Worm (Caenorhabditis elegans): ENCODE results near the gene jmjd-4.

jmjd-4 gene

DNA sequence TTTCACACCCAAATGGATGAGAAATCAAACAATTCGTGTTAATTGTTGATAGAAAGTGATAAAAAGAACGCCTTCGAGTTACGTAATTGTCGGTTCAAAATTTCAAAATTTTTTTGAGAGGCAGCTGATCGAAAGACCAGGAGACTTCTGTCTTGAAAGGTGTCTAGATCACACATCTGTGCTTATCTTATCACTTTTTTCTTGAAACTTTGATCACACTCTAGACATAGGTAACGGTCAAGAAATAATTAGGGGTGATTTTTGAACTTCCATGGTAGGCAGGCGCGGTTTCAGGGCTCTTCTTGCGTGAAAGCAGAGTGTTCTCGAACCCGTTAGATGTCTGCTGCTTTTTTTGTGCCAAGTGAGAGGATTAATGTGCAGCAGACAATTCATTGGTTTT, 40.5 kb downstream of the jmjd-4 start:
- TF ChIP-seq nhr-232 (tag; optimal IDR thresholded peaks at IDR 0.05) (no peak), pqm-1 (tag; optimal IDR thresholded peaks at IDR 0.05) (no peak)

DNA sequence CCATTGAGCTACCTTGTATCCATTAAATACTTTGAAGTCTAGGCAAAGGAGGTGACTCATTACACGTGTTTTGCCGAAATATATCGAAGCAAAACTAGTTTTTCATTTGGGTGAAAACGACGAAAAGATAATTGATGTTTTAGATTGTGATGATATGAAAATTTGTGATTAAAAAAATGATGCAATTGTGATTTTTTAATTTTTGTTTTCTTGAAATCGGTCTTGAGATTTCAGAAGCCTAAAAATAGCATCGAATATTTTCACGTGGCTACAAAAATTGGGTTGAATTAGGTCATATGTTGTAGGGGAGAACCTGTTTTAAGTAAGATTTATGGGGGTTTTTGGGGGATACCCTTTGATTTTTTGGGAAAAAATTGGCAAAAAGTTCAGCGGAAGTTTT, 43.3 kb downstream of the jmjd-4 start:
- TF ChIP-seq ceh-45 (GFP tag; IDR thresholded peaks at IDR 0.05) (no peak), fkh-10 (GFP tag; optimal IDR thresholded peaks at IDR 0.05) (no peak), ceh-34 (tag; optimal IDR thresholded peaks at IDR 0.05) (no peak), gmeb-2 (tag; optimal IDR thresholded peaks at IDR 0.05) (no peak), zip-5 (tag; optimal IDR thresholded peaks at IDR 0.05) (no peak), syd-9 (tag; optimal IDR thresholded peaks at IDR 0.05) (no peak), C08G9.2 (tag; optimal IDR thresholded peaks at IDR 0.05) (no peak), sdc-2 (tag; optimal IDR thresholded peaks at IDR 0.05) (no peak), pha-4 (tag; optimal IDR thresholded peaks at IDR 0.05) (no peak), ttx-3 (tag; optimal IDR thresholded peaks at IDR 0.05) (no peak), pag-3 (tag; optimal IDR thresholded peaks at IDR 0.05; ENCODE audit: borderline replicate concordance) (no peak), elt-4 (tag; optimal IDR thresholded peaks at IDR 0.05) (no peak), hlh-13 (GFP tag; optimal IDR thresholded peaks at IDR 0.05) (no peak)

DNA sequence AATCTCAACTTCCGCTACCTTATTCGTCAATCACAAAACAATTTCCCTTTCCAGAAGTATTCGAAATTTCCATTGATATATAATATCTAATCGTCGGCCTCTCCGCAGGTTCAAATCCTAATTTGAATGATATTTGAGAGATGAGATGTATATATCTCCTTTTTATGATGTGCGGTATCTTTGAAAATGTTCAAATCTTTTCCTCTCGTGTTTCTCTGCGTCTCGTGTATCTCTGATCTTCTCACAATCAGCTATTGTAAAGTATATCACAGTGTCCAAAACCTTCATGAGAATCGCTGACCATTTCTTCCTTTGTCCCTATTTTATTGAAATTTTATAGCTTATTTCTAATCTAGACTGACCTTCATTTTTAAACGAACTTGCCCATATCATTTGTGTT, 44.0 kb downstream of the jmjd-4 start:
- TF ChIP-seq T23F11.4 (GFP tag; optimal IDR thresholded peaks at IDR 0.05) (no peak), ceh-9 (tag; optimal IDR thresholded peaks at IDR 0.05) (no peak), pha-2 (tag; optimal IDR thresholded peaks at IDR 0.05) (no peak), hlh-30 (tag; optimal IDR thresholded peaks at IDR 0.05; ENCODE audit: insufficient read depth) (no peak), pqm-1 (tag; optimal IDR thresholded peaks at IDR 0.05) (no peak), nhr-232 (tag; optimal IDR thresholded peaks at IDR 0.05) (no peak), dve-1 (tag; optimal IDR thresholded peaks at IDR 0.05) (no peak), ceh-14 (tag; optimal IDR thresholded peaks at IDR 0.05) (no peak), madf-2 (tag; optimal IDR thresholded peaks at IDR 0.05) (no peak), ceh-48 (tag; optimal IDR thresholded peaks at IDR 0.05) (no peak), eyg-1 (tag; optimal IDR thresholded peaks at IDR 0.05) (no peak), dmd-4 (tag; optimal IDR thresholded peaks at IDR 0.05; ENCODE audit: borderline replicate concordance) (no peak), pha-4 (tag; optimal IDR thresholded peaks at IDR 0.05) (no peak), Y22D7AL.16 (tag; optimal IDR thresholded peaks at IDR 0.05) (no peak), mec-3 (tag; optimal IDR thresholded peaks at IDR 0.05; ENCODE audit: borderline replicate concordance) (no peak), ahr-1 (tag; optimal IDR thresholded peaks at IDR 0.05) (no peak), ceh-24 (tag; optimal IDR thresholded peaks at IDR 0.05) (no peak)

DNA sequence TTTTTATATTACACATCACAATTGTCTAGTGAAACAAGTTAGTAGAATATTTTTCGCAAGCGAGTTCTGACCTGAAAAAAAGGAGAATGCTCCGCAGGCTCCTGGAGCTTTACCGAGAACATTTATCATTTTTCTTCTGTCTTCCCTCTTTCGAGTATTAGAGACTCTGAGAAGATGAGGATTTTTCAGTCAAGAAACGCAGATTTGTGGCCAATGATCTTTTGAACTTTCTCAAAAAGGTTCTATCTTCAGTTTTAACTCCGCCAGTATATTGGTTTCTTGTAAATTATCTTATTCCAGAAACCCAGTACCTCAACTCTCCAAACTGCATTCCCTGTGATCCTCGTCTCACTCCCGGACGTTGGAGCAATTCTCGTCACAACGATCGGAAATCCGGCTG, 48.2 kb downstream of the jmjd-4 start, which contains the start of gene K10G9.2:
Gene K10G9.2, plus strand, starts transcription at position 301 of the 400 bp plus-strand sequence.
- TF ChIP-seq odd-2 (tag; optimal IDR thresholded peaks at IDR 0.05): no peak
- no peak for TF ChIP-seq ceh-9 (tag; optimal IDR thresholded peaks at IDR 0.05)
- TF ChIP-seq ttx-3 (tag; optimal IDR thresholded peaks at IDR 0.05): no peak
- no peak for TF ChIP-seq fkh-10 (GFP tag; optimal IDR thresholded peaks at IDR 0.05)
- TF ChIP-seq ceh-31 (tag; optimal IDR thresholded peaks at IDR 0.05): no peak
- TF ChIP-seq gmeb-2 (tag; optimal IDR thresholded peaks at IDR 0.05): no peak
- TF ChIP-seq mec-3 (tag; optimal IDR thresholded peaks at IDR 0.05; ENCODE audit: borderline replicate concordance): no peak
- no peak for TF ChIP-seq sdc-2 (tag; optimal IDR thresholded peaks at IDR 0.05)
- no peak for TF ChIP-seq fkh-6 (tag; optimal IDR thresholded peaks at IDR 0.05)
- TF ChIP-seq ceh-14 (tag; optimal IDR thresholded peaks at IDR 0.05): no peak
- TF ChIP-seq hlh-6 (tag; optimal IDR thresholded peaks at IDR 0.05): no peak
- TF ChIP-seq hlh-15 (tag; optimal IDR thresholded peaks at IDR 0.05): no peak
- no peak for TF ChIP-seq ceh-6 (GFP tag; optimal IDR thresholded peaks at IDR 0.05)
- no peak for TF ChIP-seq eyg-1 (tag; optimal IDR thresholded peaks at IDR 0.05)
- no peak for TF ChIP-seq lin-11 (tag; optimal IDR thresholded peaks at IDR 0.05)

Data from whole organism, late embryonic.